Fruit fly (Drosophila melanogaster): ENCODE data around the gene Acp26Aa.
A peak's percentile ranks its signal among the peaks of the same experiment; 100 is the strongest.

Gene Acp26Aa

dm6 chr2L:5890556-5890955 is 3.1 kb downstream of the Acp26Aa start:
- TF ChIP-seq Ets98B (GFP tag; IDR thresholded peaks at IDR 0.05) (no peak), Pif1B (GFP tag; optimal IDR thresholded peaks at IDR 0.05) (no peak), gl (tag; optimal IDR thresholded peaks at IDR 0.05) (no peak), CG4496 (GFP tag; IDR thresholded peaks at IDR 0.05) (no peak), CG32121 (GFP tag; IDR thresholded peaks at IDR 0.05) (no peak), fd96Ca (GFP tag; IDR thresholded peaks at IDR 0.05) (no peak), rn (GFP tag; IDR thresholded peaks at IDR 0.05) (no peak), CG8301 (tag; optimal IDR thresholded peaks at IDR 0.05) (no peak), CG17806 (tag; optimal IDR thresholded peaks at IDR 0.05) (no peak), CG34367 (tag; optimal IDR thresholded peaks at IDR 0.05) (no peak), Snoo (tag; optimal IDR thresholded peaks at IDR 0.05) (no peak), CG8159 (tag; optimal IDR thresholded peaks at IDR 0.05) (no peak), CG10348 (GFP tag; IDR thresholded peaks at IDR 0.05) (no peak)

DNA sequence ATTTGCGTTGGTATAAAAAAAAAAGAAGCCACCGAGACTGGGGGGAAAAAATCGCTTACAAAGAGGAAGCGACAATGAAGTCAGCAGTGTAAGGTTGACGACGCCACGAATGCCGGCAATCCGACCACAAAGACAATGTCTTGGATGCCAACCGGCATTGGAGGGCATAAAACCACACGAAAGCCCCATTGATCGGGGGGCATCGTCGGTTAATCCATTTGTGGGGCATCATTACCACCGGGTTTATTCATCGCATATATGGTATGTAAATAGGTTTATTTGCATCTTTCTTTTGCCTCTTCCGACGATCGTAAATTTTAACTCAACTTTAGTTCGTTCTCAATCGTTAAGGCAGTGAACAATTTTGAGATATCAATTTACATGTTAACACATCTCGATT is 6.7 kb downstream of the Acp26Aa start:
- no peak for TF ChIP-seq CG15710 (tag; optimal IDR thresholded peaks at IDR 0.05)
- TF ChIP-seq Pif1A (GFP tag; optimal IDR thresholded peaks at IDR 0.05), result no peak
- TF ChIP-seq CG8159 (tag; optimal IDR thresholded peaks at IDR 0.05), result no peak
- no peak for TF ChIP-seq gl (tag; optimal IDR thresholded peaks at IDR 0.05)
- peak; percentile 33 for TF ChIP-seq EcR (GFP tag; optimal IDR thresholded peaks at IDR 0.05)
- no peak for TF ChIP-seq CG13204 (GFP tag; optimal IDR thresholded peaks at IDR 0.05)

dm6 chr2L:5885702-5886101 is 8.0 kb downstream of the Acp26Aa start, which contains the start of gene CG9029:
Gene CG9029 (plus strand): TSS chr2L:5886002.
- TF ChIP-seq CG10348 (GFP tag; IDR thresholded peaks at IDR 0.05) (no peak), Pif1B (GFP tag; optimal IDR thresholded peaks at IDR 0.05) (no peak), CG8301 (tag; optimal IDR thresholded peaks at IDR 0.05) (no peak), CG15710 (tag; optimal IDR thresholded peaks at IDR 0.05) (no peak), CG14655 (GFP tag; optimal IDR thresholded peaks at IDR 0.05) (no peak), CG13204 (GFP tag; optimal IDR thresholded peaks at IDR 0.05) (no peak), CG32121 (GFP tag; IDR thresholded peaks at IDR 0.05) (no peak), CG17806 (tag; optimal IDR thresholded peaks at IDR 0.05) (no peak), Ets98B (GFP tag; IDR thresholded peaks at IDR 0.05) (no peak), D1 (tag; optimal IDR thresholded peaks at IDR 0.05) (no peak), CG9948 (tag; optimal IDR thresholded peaks at IDR 0.05) (no peak), CG34367 (tag; optimal IDR thresholded peaks at IDR 0.05) (no peak), rn (GFP tag; IDR thresholded peaks at IDR 0.05) (no peak), gl (tag; optimal IDR thresholded peaks at IDR 0.05) (no peak), CG4496 (GFP tag; IDR thresholded peaks at IDR 0.05) (no peak), CG12605 (GFP tag; IDR thresholded peaks at IDR 0.05) (no peak), CG8159 (tag; optimal IDR thresholded peaks at IDR 0.05) (no peak), EcR (GFP tag; optimal IDR thresholded peaks at IDR 0.05) (no peak), Pif1A (GFP tag; optimal IDR thresholded peaks at IDR 0.05) (no peak)

DNA sequence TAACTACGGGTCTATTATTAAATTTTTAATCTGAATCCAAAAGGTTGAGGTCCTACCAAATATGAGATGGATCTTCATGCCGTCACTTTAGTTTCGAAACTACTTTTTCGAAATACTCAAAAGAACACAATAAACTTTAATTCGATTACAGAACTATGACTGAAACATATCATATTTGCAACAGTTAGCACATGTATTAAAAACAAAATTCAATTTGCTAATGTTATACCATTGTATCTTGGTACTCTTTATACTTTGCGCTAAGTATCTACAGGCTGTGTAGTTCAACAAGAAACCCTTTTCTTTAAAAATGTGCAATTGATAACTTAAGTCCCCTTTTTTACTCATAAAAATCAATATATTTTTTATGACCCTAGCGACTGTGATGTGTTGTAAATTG is 9.0 kb downstream of the Acp26Aa start, which contains the start of the genes Sfp26Ac and CG43185:
Gene Sfp26Ac, minus strand, starts transcription at position 101 of the 400 bp plus-strand sequence.
Gene CG43185, plus strand, starts transcription at position 215 of the 400 bp plus-strand sequence.
- TF ChIP-seq gl (tag; optimal IDR thresholded peaks at IDR 0.05) (no peak), CG17806 (tag; optimal IDR thresholded peaks at IDR 0.05) (no peak), CG9948 (tag; optimal IDR thresholded peaks at IDR 0.05) (no peak), Pif1B (GFP tag; optimal IDR thresholded peaks at IDR 0.05) (no peak), CG8159 (tag; optimal IDR thresholded peaks at IDR 0.05) (no peak), Ets98B (GFP tag; IDR thresholded peaks at IDR 0.05) (no peak), CG32121 (GFP tag; IDR thresholded peaks at IDR 0.05) (no peak), CG10348 (GFP tag; IDR thresholded peaks at IDR 0.05) (no peak), CG8301 (tag; optimal IDR thresholded peaks at IDR 0.05) (no peak), CG12605 (GFP tag; IDR thresholded peaks at IDR 0.05) (no peak), rn (GFP tag; IDR thresholded peaks at IDR 0.05) (no peak), CG4496 (GFP tag; IDR thresholded peaks at IDR 0.05) (no peak), CG34367 (tag; optimal IDR thresholded peaks at IDR 0.05) (no peak), CG14655 (GFP tag; optimal IDR thresholded peaks at IDR 0.05) (no peak), EcR (GFP tag; optimal IDR thresholded peaks at IDR 0.05) (no peak), CG13204 (GFP tag; optimal IDR thresholded peaks at IDR 0.05) (no peak), CG15710 (tag; optimal IDR thresholded peaks at IDR 0.05) (no peak)

- TF ChIP-seq rn (GFP tag; IDR thresholded peaks at IDR 0.05) (no peak), CG34367 (tag; optimal IDR thresholded peaks at IDR 0.05) (no peak), CG4496 (GFP tag; IDR thresholded peaks at IDR 0.05) (no peak), Ets98B (GFP tag; IDR thresholded peaks at IDR 0.05) (no peak), CG12605 (GFP tag; IDR thresholded peaks at IDR 0.05) (no peak), fd96Ca (GFP tag; IDR thresholded peaks at IDR 0.05) (no peak), Pif1A (GFP tag; optimal IDR thresholded peaks at IDR 0.05) (no peak), Pif1B (GFP tag; optimal IDR thresholded peaks at IDR 0.05) (no peak), CG17806 (tag; optimal IDR thresholded peaks at IDR 0.05) (no peak), Snoo (tag; optimal IDR thresholded peaks at IDR 0.05) (no peak), CG9948 (tag; optimal IDR thresholded peaks at IDR 0.05) (no peak), CG8301 (tag; optimal IDR thresholded peaks at IDR 0.05) (no peak), CG14655 (GFP tag; optimal IDR thresholded peaks at IDR 0.05) (no peak), CG32121 (GFP tag; IDR thresholded peaks at IDR 0.05) (no peak), D1 (tag; optimal IDR thresholded peaks at IDR 0.05) (no peak), gl (tag; optimal IDR thresholded peaks at IDR 0.05) (no peak), CG10348 (GFP tag; IDR thresholded peaks at IDR 0.05) (no peak), CG15710 (tag; optimal IDR thresholded peaks at IDR 0.05) (no peak), CG8159 (tag; optimal IDR thresholded peaks at IDR 0.05) (no peak), EcR (GFP tag; optimal IDR thresholded peaks at IDR 0.05) (no peak)
Observed at dm6 chr2L:5883441-5883840, 10.3 kb downstream of the Acp26Aa start, which contains the start of gene CG44574. Gene CG44574 (plus strand): TSS chr2L:5883741.

- TF ChIP-seq CG8159 (tag; optimal IDR thresholded peaks at IDR 0.05), result no peak
- peak; percentile 38 for TF ChIP-seq Pif1A (GFP tag; optimal IDR thresholded peaks at IDR 0.05)
- no peak; the same call in 1 of the 2 replicates for TF ChIP-seq CG12605 (GFP tag; IDR thresholded peaks at IDR 0.05)
- TF ChIP-seq CG4496 (GFP tag; IDR thresholded peaks at IDR 0.05), result peak; percentile 26; the same call in 1 of the 3 replicates
- peak; percentile 37 for TF ChIP-seq Ets98B (GFP tag; IDR thresholded peaks at IDR 0.05)
- no peak for TF ChIP-seq CG15710 (tag; optimal IDR thresholded peaks at IDR 0.05)
- peak; percentile 9 for TF ChIP-seq CG9948 (tag; optimal IDR thresholded peaks at IDR 0.05)
- no peak for TF ChIP-seq Pif1B (GFP tag; optimal IDR thresholded peaks at IDR 0.05)
- peak; percentile 60 for TF ChIP-seq CG14655 (GFP tag; optimal IDR thresholded peaks at IDR 0.05)
- TF ChIP-seq fd96Ca (GFP tag; IDR thresholded peaks at IDR 0.05), result no peak; the same call in 1 of the 3 replicates
- peak; percentile 25 for TF ChIP-seq CG8301 (tag; optimal IDR thresholded peaks at IDR 0.05)
- TF ChIP-seq CG10348 (GFP tag; IDR thresholded peaks at IDR 0.05), result no peak
- no peak for TF ChIP-seq CG17806 (tag; optimal IDR thresholded peaks at IDR 0.05)
- no peak for TF ChIP-seq D1 (tag; optimal IDR thresholded peaks at IDR 0.05)
- TF ChIP-seq gl (tag; optimal IDR thresholded peaks at IDR 0.05), result no peak
- TF ChIP-seq CG34367 (tag; optimal IDR thresholded peaks at IDR 0.05), result no peak
- peak; percentile 35; the same call in 1 of the 2 replicates for TF ChIP-seq CG32121 (GFP tag; IDR thresholded peaks at IDR 0.05)
Observed at dm6 chr2L:5881181-5881580, 12.5 kb downstream of the Acp26Aa start.
